Worm (Caenorhabditis elegans) whole organism, L1 larva: ENCODE results near the gene try-4.
A peak's percentile ranks its signal among the peaks of the same experiment; 100 is the strongest.

Experiments
- ceh-88 ChIP-seq: fragments of 200-800 bp; sonication (Bioruptor generic); IDR thresholded peaks from 2 replicates; pipeline ENCODE4 v1.3.6; 2022; ENCODE audit warnings: missing genetic modification characterization, missing compliant biosample characterization
- efl-1 ChIP-seq, 4 experiments: fragments of 150-350 bp; optimal IDR thresholded peaks in 3 of 4; peaks in 1 of 4; 1 replicate in 1 of 4; 2 replicates in 3 of 4; lab custom pipeline; 2014; ENCODE audit warnings: missing biosample characterization in 2 of 4, missing genetic modification characterization in 2 of 4, missing genetic modification reagents in 2 of 4
- egl-27 ChIP-seq, 2 experiments: fragments of 150-350 bp in 1 of 2; sonication (generic microtip); optimal IDR thresholded peaks; 3 replicates each; lab custom pipeline; 2017 to 2018; ENCODE audit warnings: missing biosample characterization in 2 of 2, missing genetic modification characterization in 2 of 2, missing genetic modification reagents in 2 of 2
- ets-5 ChIP-seq: fragments of 200-800 bp; sonication (Bioruptor generic); IDR thresholded peaks from 2 replicates; pipeline ENCODE4 v1.3.6; 2022; ENCODE audit warnings: missing genetic modification characterization, missing compliant biosample characterization
- nhr-11 ChIP-seq: fragments of 150-350 bp; optimal IDR thresholded peaks from 2 replicates; lab custom pipeline; 2014; ENCODE audit warnings: missing biosample characterization, missing genetic modification characterization
- nhr-71 ChIP-seq: sonication (generic microtip); optimal IDR thresholded peaks from 2 replicates; lab custom pipeline; 2016; ENCODE audit warnings: mild to moderate bottlenecking, missing genetic modification characterization, moderate library complexity, missing compliant biosample characterization
- nhr-77 ChIP-seq: fragments of 150-350 bp; optimal IDR thresholded peaks from 2 replicates; lab custom pipeline; 2014; ENCODE audit warnings: missing biosample characterization, missing genetic modification characterization

DNA sequence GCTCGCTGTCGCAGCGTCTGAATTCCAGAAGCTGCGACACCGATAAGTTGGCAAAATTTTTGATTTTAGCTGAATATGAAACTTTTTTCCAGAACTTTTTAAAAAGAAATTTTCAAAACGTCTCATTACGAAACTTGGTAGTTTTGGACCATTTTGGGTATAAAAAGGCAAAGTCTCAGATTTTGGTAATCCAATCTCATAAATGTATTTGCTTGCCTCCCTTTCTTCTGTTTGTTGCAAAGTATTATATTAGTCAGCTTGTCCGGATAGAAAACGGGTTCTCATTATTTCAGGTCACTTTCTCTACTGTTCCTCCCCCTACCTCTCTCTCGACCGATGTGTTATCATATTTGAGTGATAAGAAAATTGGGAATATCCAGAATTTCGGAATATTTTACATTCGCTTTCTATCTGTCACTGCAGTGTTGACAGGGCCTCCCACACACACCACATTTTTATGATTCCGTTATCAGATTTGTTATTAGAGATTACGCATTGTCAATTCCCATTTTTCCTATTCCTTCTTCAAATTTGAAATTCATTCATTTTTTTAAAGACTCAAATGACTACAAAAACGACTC, 7.3 kb downstream of the try-4 start, which contains the start of gene F31D4.5:
- no peak for TF ChIP-seq nhr-11 (tag; lab: Kevin White, UChicago)
- no peak for TF ChIP-seq egl-27 (tag; optimal IDR thresholded peaks at IDR 0.05; lab: Kevin White, UChicago)
- TF ChIP-seq ets-5 = no peak
- TF ChIP-seq nhr-77 = no peak
- TF ChIP-seq ceh-88 (GFP tag; lab: Robert Waterston, UW) = no peak
- TF ChIP-seq efl-1 (optimal IDR thresholded peaks at IDR 0.05; lab: Kevin White, UChicago) = no peak
- TF ChIP-seq efl-1 (GFP tag; optimal IDR thresholded peaks at IDR 0.05 in 1 of 2; lab: Kevin White, UChicago) = peak in 1 of 2 experiments; percentile 61
- TF ChIP-seq nhr-71 = no peak
